Fruit fly (Drosophila melanogaster) whole organism: ENCODE measurements around the gene Ent1.

ENCODE experiments used
- CG8478 ChIP-seq: fragments of >200 bp; optimal IDR thresholded peaks from 2 replicates; lab custom pipeline; 2018; ENCODE audit warnings: inconsistent platforms
- pan ChIP-seq: fragments of >200 bp; optimal IDR thresholded peaks from 2 replicates; lab custom pipeline; 2017
- psq ChIP-seq: fragments of >200 bp; optimal IDR thresholded peaks from 2 replicates; lab custom pipeline; 2017
- usp ChIP-seq: fragments of >200 bp; optimal IDR thresholded peaks from 2 replicates; lab custom pipeline; 2017; ENCODE audit warnings: missing biosample characterization, missing genetic modification characterization, mixed read lengths

DNA sequence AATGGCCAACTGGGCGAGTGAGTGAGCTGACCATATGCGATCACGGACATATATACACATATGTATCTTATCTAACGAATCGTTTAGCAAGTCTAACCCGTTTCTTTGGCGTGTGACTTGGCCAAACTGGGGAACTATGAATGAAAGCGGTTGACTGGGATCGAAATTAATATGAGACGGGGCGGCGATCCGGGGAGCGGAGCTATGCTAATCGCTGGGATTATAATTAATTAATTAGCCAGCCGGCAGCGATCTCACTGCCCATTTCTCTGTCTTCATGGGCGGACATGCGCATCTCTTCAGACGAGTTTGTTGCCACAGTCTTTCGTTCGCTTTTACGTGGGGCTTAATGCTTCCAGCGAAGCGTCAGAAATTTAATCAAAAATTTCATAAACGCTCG, 34.9 kb upstream of the Ent1 start:
- TF ChIP-seq psq (lab: Kevin White, UChicago) (no peak), pan (lab: Kevin White, UChicago) (no peak), usp (GFP tag; lab: Kevin White, UChicago) (no peak), CG8478 (lab: Kevin White, UChicago) (no peak)
